Fruit fly (Drosophila melanogaster): ENCODE results near the gene ball.

DNA sequence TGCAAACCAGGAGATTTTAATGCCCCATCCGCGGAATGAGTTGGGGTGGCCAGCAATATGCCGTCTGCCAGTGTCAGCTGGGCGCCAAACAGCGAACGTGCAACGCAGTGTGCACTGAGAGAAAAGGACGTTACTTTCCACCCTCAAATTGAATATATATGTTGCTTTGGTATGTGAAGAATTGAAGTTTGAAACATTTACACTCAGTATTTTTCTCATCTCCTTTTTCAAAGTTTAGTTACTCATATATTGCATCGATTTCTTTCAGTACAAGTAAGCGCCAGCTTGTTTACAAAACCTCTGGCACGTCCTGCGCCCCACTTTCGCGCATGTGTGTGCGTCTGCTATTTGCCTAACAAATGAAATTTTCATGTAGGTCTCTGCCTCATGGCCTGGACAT is 7.4 kb downstream of the ball start:
- TF ChIP-seq CG7101 (tag; optimal IDR thresholded peaks at IDR 0.05) = peak; percentile 23
- TF ChIP-seq CG12768 (GFP tag; optimal IDR thresholded peaks at IDR 0.05) = peak; percentile 45
- no peak for TF ChIP-seq Hr96 (GFP tag; optimal IDR thresholded peaks at IDR 0.05)
- no peak for TF ChIP-seq CG33017 (tag; optimal IDR thresholded peaks at IDR 0.05)
- TF ChIP-seq toe (GFP tag; optimal IDR thresholded peaks at IDR 0.05) = no peak
- no peak for TF ChIP-seq CG14711 (tag; optimal IDR thresholded peaks at IDR 0.05)
- no peak for TF ChIP-seq Mnt (GFP tag; optimal IDR thresholded peaks at IDR 0.05)
- TF ChIP-seq CG7045 (GFP tag; optimal IDR thresholded peaks at IDR 0.05) = peak; percentile 63
- no peak for TF ChIP-seq cic (GFP tag; optimal IDR thresholded peaks at IDR 0.05)
- TF ChIP-seq Crg-1 (GFP tag; optimal IDR thresholded peaks at IDR 0.05) = no peak
- TF ChIP-seq CG1620 (GFP tag; optimal IDR thresholded peaks at IDR 0.05) = no peak
- no peak for TF ChIP-seq CG11617 (GFP tag; optimal IDR thresholded peaks at IDR 0.05)
- TF ChIP-seq kay (GFP tag; ENCODE audit: borderline replicate concordance) = no peak

All from whole organism, adult.